Worm (Caenorhabditis elegans): ENCODE measurements around the gene srbc-41.

ce11 chrV:1643886-1644285, 29.3 kb upstream of the srbc-41 start, which contains the start of gene alh-2:
- no peak for TF ChIP-seq ztf-4 (tag; optimal IDR thresholded peaks at IDR 0.05)
- TF ChIP-seq nhr-237 (tag; optimal IDR thresholded peaks at IDR 0.05), result no peak
- TF ChIP-seq mab-9 (GFP tag; IDR thresholded peaks at IDR 0.05), result no peak
- no peak for TF ChIP-seq ceh-8 (GFP tag; optimal IDR thresholded peaks at IDR 0.05)
- TF ChIP-seq lin-13 (GFP tag; optimal IDR thresholded peaks at IDR 0.05), result no peak
- no peak for TF ChIP-seq nhr-77 (tag; optimal IDR thresholded peaks at IDR 0.05)
- TF ChIP-seq ces-1 (GFP tag; optimal IDR thresholded peaks at IDR 0.05), result no peak
- no peak for TF ChIP-seq skn-1 (tag; optimal IDR thresholded peaks at IDR 0.05)
- no peak for TF ChIP-seq lin-39 (tag; optimal IDR thresholded peaks at IDR 0.05)
